Fruit fly (Drosophila melanogaster): ENCODE measurements around the gene CG33647.

DNA sequence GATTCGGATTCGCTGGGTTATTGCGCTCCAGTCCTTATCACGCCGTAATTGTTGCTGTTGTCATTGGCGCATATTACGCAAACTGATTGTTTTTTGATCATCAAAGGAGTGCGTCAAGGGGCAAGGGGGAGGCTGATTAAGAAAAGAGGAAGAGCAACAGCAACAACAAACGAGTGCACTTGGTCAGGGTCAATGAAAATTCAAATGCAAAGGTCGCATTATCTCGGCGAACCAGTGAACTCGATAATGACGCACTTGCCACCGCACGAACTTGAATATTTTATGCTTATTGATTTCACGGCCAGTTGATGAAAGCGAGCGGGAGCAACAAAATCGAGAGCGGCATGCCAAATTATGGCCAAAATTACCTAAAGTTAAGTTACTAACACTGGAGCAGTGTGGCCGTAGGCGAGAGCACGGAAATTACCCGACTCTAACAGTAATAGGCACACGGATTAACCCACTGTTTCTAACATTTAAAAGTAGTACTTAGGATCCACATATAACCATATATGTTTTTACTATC is 24.2 kb downstream of the CG33647 start, which contains the start of gene nes:
- TF ChIP-seq foxo (GFP tag; optimal IDR thresholded peaks at IDR 0.05), result no peak
- TF ChIP-seq dl (GFP tag; optimal IDR thresholded peaks at IDR 0.05; ENCODE audit: insufficient read depth in 1 of 2, partially characterized antibody in 2 of 2), result no peak
- TF ChIP-seq rgr (GFP tag; optimal IDR thresholded peaks at IDR 0.05), result peak; percentile 29
- TF ChIP-seq Jra (GFP tag; optimal IDR thresholded peaks at IDR 0.05), result no peak
- TF ChIP-seq psq (GFP tag; optimal IDR thresholded peaks at IDR 0.05), result no peak
- TF ChIP-seq brk (GFP tag; optimal IDR thresholded peaks at IDR 0.05), result no peak
- TF ChIP-seq Abd-B (GFP tag; optimal IDR thresholded peaks at IDR 0.05), result no peak
- TF ChIP-seq jim (GFP tag; optimal IDR thresholded peaks at IDR 0.05), result no peak
- peak; percentile 11 for TF ChIP-seq h (GFP tag; optimal IDR thresholded peaks at IDR 0.05)
- no peak for TF ChIP-seq Dfd (GFP tag; optimal IDR thresholded peaks at IDR 0.05)

Data from whole organism, wandering third instar larva.